Fruit fly (Drosophila melanogaster) whole organism, embryonic: ENCODE measurements around the gene Oatp74D.

Source experiments
- Asciz ChIP-seq: fragments of 200-800 bp; sonication (Bioruptor generic); optimal IDR thresholded peaks from 2 replicates; lab custom pipeline; 2017; ENCODE audit warnings: missing biosample characterization, mild to moderate bottlenecking, missing genetic modification characterization, missing genetic modification reagents
- Atf6 ChIP-seq: fragments of 200-800 bp; sonication (Bioruptor generic); IDR thresholded peaks from 2 replicates; pipeline ENCODE4 v1.3.6; 2022; ENCODE audit warnings: missing biosample characterization, missing genetic modification characterization
- Awh ChIP-seq: fragments of 200-800 bp; sonication (Bioruptor generic); IDR thresholded peaks from 2 replicates; pipeline ENCODE4, ENCODE4 v1.3.6; 2022; ENCODE audit warnings: missing biosample characterization, missing genetic modification characterization
- Blimp-1 ChIP-seq: fragments of 200-800 bp; sonication (Bioruptor generic); optimal IDR thresholded peaks from 3 replicates; lab custom pipeline; 2018; ENCODE audit warnings: missing biosample characterization, missing genetic modification characterization, mild to moderate bottlenecking, moderate library complexity, missing genetic modification reagents
- CG10209 ChIP-seq: fragments of 200-800 bp; sonication (Bioruptor generic); optimal IDR thresholded peaks from 3 replicates; lab custom pipeline; 2017; ENCODE audit warnings: missing biosample characterization, mild to moderate bottlenecking, missing genetic modification characterization, missing genetic modification reagents
- CG12659 ChIP-seq: fragments of 200-800 bp; sonication (Bioruptor generic); optimal IDR thresholded peaks from 3 replicates; lab custom pipeline; 2017; ENCODE audit warnings: mild to moderate bottlenecking, missing biosample characterization, missing genetic modification reagents, missing genetic modification characterization
- CG13123 ChIP-seq: fragments of 200-800 bp; sonication (Bioruptor generic); optimal IDR thresholded peaks from 2 replicates; lab custom pipeline; 2016; ENCODE audit warnings: missing biosample characterization, missing genetic modification characterization
- CG17359 ChIP-seq: fragments of 200-800 bp; sonication (Bioruptor generic); optimal IDR thresholded peaks from 3 replicates; lab custom pipeline; 2018; ENCODE audit warnings: missing biosample characterization, mild to moderate bottlenecking, missing genetic modification characterization, moderate library complexity
- CG2129 ChIP-seq: fragments of 200-800 bp; sonication (Bioruptor generic); IDR thresholded peaks from 2 replicates; pipeline ENCODE4 v1.3.6; 2022; ENCODE audit warnings: missing biosample characterization, missing genetic modification characterization; ENCODE audit not compliant: partially characterized antibody
- CG3847 ChIP-seq: fragments of 200-800 bp; sonication (Bioruptor generic); IDR thresholded peaks from 2 replicates; pipeline ENCODE4 v1.3.6; 2022; ENCODE audit warnings: missing biosample characterization, missing genetic modification characterization
- CG3995 ChIP-seq: fragments of 200-800 bp; sonication (Bioruptor generic); optimal IDR thresholded peaks from 3 replicates; lab custom pipeline; 2016; ENCODE audit warnings: missing biosample characterization, missing genetic modification characterization
- CG42726 ChIP-seq: fragments of 200-800 bp; sonication (Bioruptor generic); IDR thresholded peaks from 2 replicates; pipeline ENCODE4 v1.3.6; 2022; ENCODE audit warnings: missing biosample characterization, missing genetic modification characterization; ENCODE audit not compliant: partially characterized antibody
- CG7271 ChIP-seq: fragments of 200-800 bp; sonication (Bioruptor generic); optimal IDR thresholded peaks from 2 replicates; lab custom pipeline; 2018; ENCODE audit warnings: missing biosample characterization, mild to moderate bottlenecking, missing genetic modification characterization, moderate library complexity
- CG9437 ChIP-seq: fragments of 200-800 bp; sonication (Bioruptor generic); optimal IDR thresholded peaks from 2 replicates; lab custom pipeline; 2018; ENCODE audit warnings: missing biosample characterization, mild to moderate bottlenecking, missing genetic modification characterization
- Gsc ChIP-seq: fragments of 200-800 bp; sonication (Bioruptor generic); IDR thresholded peaks from 2 replicates; pipeline ENCODE4 v1.3.6; 2022; ENCODE audit warnings: missing biosample characterization, missing genetic modification characterization
- Hmr ChIP-seq: fragments of 200-800 bp; sonication (Bioruptor generic); optimal IDR thresholded peaks from 3 replicates; lab custom pipeline; 2017; ENCODE audit warnings: mild to moderate bottlenecking, missing biosample characterization, missing genetic modification reagents, missing genetic modification characterization
- MBD-R2 ChIP-seq: fragments of 200-800 bp; sonication (Bioruptor generic); IDR thresholded peaks from 2 replicates; pipeline ENCODE4 v1.3.6; 2022; ENCODE audit warnings: missing biosample characterization, missing genetic modification characterization
- Myb ChIP-seq: fragments of 200-800 bp; sonication (Bioruptor generic); optimal IDR thresholded peaks from 2 replicates; lab custom pipeline; 2016; ENCODE audit warnings: missing biosample characterization, missing genetic modification characterization
- NK7.1 ChIP-seq: fragments of 200-800 bp; sonication (Bioruptor generic); optimal IDR thresholded peaks from 3 replicates; lab custom pipeline; 2016; ENCODE audit warnings: missing biosample characterization, missing genetic modification characterization
- Nf-YC ChIP-seq: fragments of 200-800 bp; optimal IDR thresholded peaks from 3 replicates; lab custom pipeline; 2019; ENCODE audit warnings: missing biosample characterization, mild to moderate bottlenecking, missing genetic modification characterization, moderate library complexity
- Rfx ChIP-seq: fragments of 200-800 bp; sonication (Bioruptor generic); IDR thresholded peaks from 2 replicates; pipeline ENCODE4 v1.3.6; 2022; ENCODE audit warnings: missing biosample characterization, missing genetic modification characterization
- Trl ChIP-seq, 3 experiments: fragments of >200 bp in 2 of 3; fragments of 200-800 bp in 1 of 3; sonication (Bioruptor generic) in 1 of 3; optimal IDR thresholded peaks; 2 replicates in 1 of 3; 3 replicates in 2 of 3; lab custom pipeline; 2016 to 2017; ENCODE audit warnings: missing biosample characterization in 1 of 3, missing genetic modification characterization in 1 of 3
- Usf ChIP-seq: fragments of 200-800 bp; sonication (Bioruptor generic); optimal IDR thresholded peaks from 2 replicates; lab custom pipeline; 2017; ENCODE audit warnings: missing genotype, missing biosample characterization, missing genetic modification characterization
- br ChIP-seq: fragments of >200 bp; optimal IDR thresholded peaks from 2 replicates; lab custom pipeline; 2017
- crc ChIP-seq: fragments of 200-800 bp; sonication (Bioruptor generic); optimal IDR thresholded peaks from 2 replicates; lab custom pipeline; 2016; ENCODE audit warnings: missing biosample characterization, missing genetic modification characterization
- dan ChIP-seq: fragments of 200-800 bp; sonication (Bioruptor generic); IDR thresholded peaks from 2 replicates; pipeline ENCODE4 v1.3.6; 2022; ENCODE audit warnings: missing biosample characterization, missing genetic modification characterization
- danr ChIP-seq: fragments of 200-800 bp; sonication (Bioruptor generic); IDR thresholded peaks from 2 replicates; pipeline ENCODE4 v1.3.6; 2022; ENCODE audit warnings: missing biosample characterization, missing genetic modification characterization
- dmrt11E ChIP-seq: fragments of 200-800 bp; sonication (Bioruptor generic); optimal IDR thresholded peaks from 3 replicates; lab custom pipeline; 2018; ENCODE audit warnings: missing biosample characterization, mild to moderate bottlenecking, missing genetic modification characterization, moderate library complexity
- esg ChIP-seq: fragments of 200-800 bp; sonication (Bioruptor generic); conservative IDR thresholded peaks from 2 replicates; pipeline ENCODE4 v1.3.6; 2022; ENCODE audit warnings: missing biosample characterization, missing genetic modification characterization
- ewg ChIP-seq: fragments of 200-800 bp; sonication (Bioruptor generic); optimal IDR thresholded peaks from 3 replicates; lab custom pipeline; 2017; ENCODE audit warnings: mild to moderate bottlenecking, missing biosample characterization, missing genetic modification reagents, missing genetic modification characterization
- exex ChIP-seq: fragments of 200-800 bp; sonication (Bioruptor generic); optimal IDR thresholded peaks from 4 replicates; lab custom pipeline; 2018; ENCODE audit warnings: missing biosample characterization, mild to moderate bottlenecking, missing genetic modification characterization, moderate library complexity
- gcm ChIP-seq: fragments of 200-800 bp; sonication (Bioruptor generic); optimal IDR thresholded peaks from 2 replicates; lab custom pipeline; 2019; ENCODE audit warnings: missing biosample characterization, mild to moderate bottlenecking, missing genetic modification characterization, moderate library complexity
- gt ChIP-seq: fragments of 200-800 bp; sonication (Bioruptor generic); IDR thresholded peaks from 2 replicates; pipeline ENCODE4 v1.3.6; 2022; ENCODE audit warnings: missing biosample characterization, missing genetic modification characterization
- hkb ChIP-seq, 2 experiments: fragments of 200-800 bp in 1 of 2; fragments of >200 bp in 1 of 2; sonication (Bioruptor generic) in 1 of 2; IDR thresholded peaks in 1 of 2; optimal IDR thresholded peaks in 1 of 2; 2 replicates each; pipeline versions ENCODE4 v1.3.6 to Lab custom; 2017 to 2022; ENCODE audit warnings: missing biosample characterization in 1 of 2, missing genetic modification characterization in 1 of 2
- lmd ChIP-seq: fragments of 200-800 bp; sonication (Bioruptor generic); IDR thresholded peaks from 2 replicates; pipeline ENCODE4 v1.3.6; 2022; ENCODE audit warnings: missing biosample characterization, missing genetic modification characterization
- nmo ChIP-seq: fragments of 200-800 bp; sonication (Bioruptor generic); optimal IDR thresholded peaks from 2 replicates; lab custom pipeline; 2018; ENCODE audit warnings: missing biosample characterization, mild to moderate bottlenecking, missing genetic modification characterization, moderate library complexity
- pita ChIP-seq: fragments of 200-800 bp; sonication (Bioruptor generic); optimal IDR thresholded peaks from 2 replicates; lab custom pipeline; 2017; ENCODE audit warnings: missing biosample characterization, mild to moderate bottlenecking, missing genetic modification characterization
- prd ChIP-seq, 3 experiments: fragments of >200 bp in 2 of 3; fragments of 200-800 bp in 1 of 3; sonication (Bioruptor generic) in 1 of 3; optimal IDR thresholded peaks in 2 of 3; IDR thresholded peaks in 1 of 3; 2 replicates in 2 of 3; 3 replicates in 1 of 3; pipeline versions ENCODE4 v1.3.6 to Lab custom; 2017 to 2022; ENCODE audit warnings: missing biosample characterization in 1 of 3, missing genetic modification characterization in 1 of 3
- repo ChIP-seq: fragments of 200-800 bp; sonication (Bioruptor generic); optimal IDR thresholded peaks from 2 replicates; lab custom pipeline; 2016; ENCODE audit warnings: missing biosample characterization, missing genetic modification characterization
- salm ChIP-seq: fragments of 200-800 bp; sonication (Bioruptor generic); optimal IDR thresholded peaks from 2 replicates; lab custom pipeline; 2018; ENCODE audit warnings: missing biosample characterization, mild to moderate bottlenecking, missing genetic modification characterization
- scrt ChIP-seq: fragments of 200-800 bp; sonication (Bioruptor generic); optimal IDR thresholded peaks from 2 replicates; lab custom pipeline; 2018; ENCODE audit warnings: missing biosample characterization, mild to moderate bottlenecking, missing genetic modification characterization, moderate library complexity
- slp2 ChIP-seq: fragments of 200-800 bp; sonication (Bioruptor generic); optimal IDR thresholded peaks from 2 replicates; lab custom pipeline; 2016; ENCODE audit warnings: missing biosample characterization, missing genetic modification characterization
- stwl ChIP-seq: fragments of 200-800 bp; sonication (Bioruptor generic); optimal IDR thresholded peaks from 3 replicates; lab custom pipeline; 2018; ENCODE audit warnings: missing biosample characterization, mild to moderate bottlenecking, missing genetic modification characterization, moderate library complexity
- tgo ChIP-seq: fragments of 200-800 bp; sonication (Bioruptor generic); IDR thresholded peaks from 3 replicates; pipeline ENCODE4 v1.3.6; 2022; ENCODE audit warnings: missing biosample characterization, missing genetic modification characterization
- tio ChIP-seq: fragments of 200-800 bp; sonication (Bioruptor generic); optimal IDR thresholded peaks from 2 replicates; lab custom pipeline; 2017; ENCODE audit warnings: missing biosample characterization, missing genetic modification characterization, inconsistent platforms
- toy ChIP-seq: fragments of 200-800 bp; sonication (Bioruptor generic); IDR thresholded peaks from 2 replicates; pipeline ENCODE4 v1.3.6; 2022; ENCODE audit warnings: missing biosample characterization, missing genetic modification characterization
- zen ChIP-seq: fragments of 200-800 bp; sonication (Bioruptor generic); optimal IDR thresholded peaks from 3 replicates; lab custom pipeline; 2018; ENCODE audit warnings: missing biosample characterization, mild to moderate bottlenecking, missing genetic modification characterization, moderate library complexity

The Oatp74D gene

dm6 chr3L:17532898-17533700 is 46.2 kb downstream of the Oatp74D start (continued):
- TF ChIP-seq danr (GFP tag; lab: Robert Waterston, UW) = no peak
- TF ChIP-seq CG10209 (GFP tag; lab: Kevin White, UChicago) = peak; percentile 1
- TF ChIP-seq gcm (GFP tag; lab: Kevin White, UChicago) = no peak
- peak; percentile 14 for TF ChIP-seq Myb
- peak; percentile 73 for TF ChIP-seq scrt (GFP tag; lab: Kevin White, UChicago)
- no peak for TF ChIP-seq CG2129 (GFP tag; lab: Robert Waterston, UW)
- peak; percentile 13 for TF ChIP-seq salm (tag; lab: Kevin White, UChicago)
- TF ChIP-seq tio (GFP tag; lab: Kevin White, UChicago) = peak; percentile 21
- TF ChIP-seq tgo (GFP tag; lab: Robert Waterston, UW) = peak; percentile 26; the same call in 1 of the 3 replicates
- TF ChIP-seq gt = no peak
- TF ChIP-seq ewg (GFP tag; lab: Kevin White, UChicago) = peak; percentile 12
- no peak for TF ChIP-seq prd (optimal IDR thresholded peaks at IDR 0.05; lab: Kevin White, UChicago)
- TF ChIP-seq prd (GFP tag; IDR thresholded peaks at IDR 0.05; lab: Robert Waterston, UW) = peak; percentile 45; the same call in 1 of the 3 replicates
- 0 out of 2 replicates have a peak, but pooled peaks have one; percentile 37 for TF ChIP-seq Atf6 (GFP tag; lab: Robert Waterston, UW)
- TF ChIP-seq Hmr (GFP tag; lab: Kevin White, UChicago) = peak; percentile 79
- peak; percentile 16 for TF ChIP-seq Asciz (GFP tag; lab: Kevin White, UChicago)
- peak; percentile 18; the same call in 1 of the 2 replicates for TF ChIP-seq esg (GFP tag; lab: Robert Waterston, UW)
- no peak for TF ChIP-seq Usf
- TF ChIP-seq Rfx (GFP tag; lab: Robert Waterston, UW) = peak; percentile 56; the same call in 1 of the 2 replicates
- peak; percentile 20; the same call in 1 of the 2 replicates for TF ChIP-seq MBD-R2
- 0 out of 2 replicates have a peak, but pooled peaks have one; percentile 35 for TF ChIP-seq Awh (GFP tag; lab: Robert Waterston, UW)
- TF ChIP-seq nmo = peak; percentile 64
- TF ChIP-seq CG13123 (GFP tag; lab: Kevin White, UChicago) = no peak
- TF ChIP-seq CG12659 = peak; percentile 93
- peak; percentile 52 for TF ChIP-seq stwl (tag; lab: Kevin White, UChicago)
- no peak for TF ChIP-seq br (lab: Kevin White, UChicago)
- peak; percentile 77 for TF ChIP-seq CG3847 (GFP tag; lab: Robert Waterston, UW)
- TF ChIP-seq exex = peak; percentile 76
- TF ChIP-seq crc (GFP tag; lab: Kevin White, UChicago) = no peak
- TF ChIP-seq CG3995 = no peak
- peak; percentile 52 for TF ChIP-seq Blimp-1 (GFP tag; lab: Kevin White, UChicago)
- TF ChIP-seq Trl (optimal IDR thresholded peaks at IDR 0.05; lab: Kevin White, UChicago) = peak in 1 of 2 experiments; percentile 64
- peak; percentile 31 for TF ChIP-seq Trl (GFP tag; optimal IDR thresholded peaks at IDR 0.05; lab: Kevin White, UChicago)
- TF ChIP-seq CG7271 (tag; lab: Kevin White, UChicago) = no peak
- peak; percentile 42; the same call in 1 of the 2 replicates for TF ChIP-seq lmd (GFP tag; lab: Robert Waterston, UW)
- peak; percentile 51 for TF ChIP-seq hkb (optimal IDR thresholded peaks at IDR 0.05; lab: Kevin White, UChicago)
- 0 out of 2 replicates have a peak, but pooled peaks have one; percentile 33 for TF ChIP-seq hkb (GFP tag; IDR thresholded peaks at IDR 0.05; lab: Robert Waterston, UW)
- no peak for TF ChIP-seq repo (GFP tag; lab: Kevin White, UChicago)
- no peak for TF ChIP-seq toy (GFP tag; lab: Robert Waterston, UW)
- no peak for TF ChIP-seq Gsc (GFP tag; lab: Robert Waterston, UW)
- TF ChIP-seq CG17359 (tag; lab: Kevin White, UChicago) = peak; percentile 22
- TF ChIP-seq pita (GFP tag; lab: Kevin White, UChicago) = no peak
- TF ChIP-seq dmrt11E (tag; lab: Kevin White, UChicago) = no peak
- TF ChIP-seq CG42726 (GFP tag; lab: Robert Waterston, UW) = peak; percentile 80
- TF ChIP-seq Nf-YC (tag; lab: Kevin White, UChicago) = peak; percentile 66
- TF ChIP-seq NK7.1 = no peak
- no peak for TF ChIP-seq dan (GFP tag; lab: Robert Waterston, UW)
- no peak for TF ChIP-seq zen (tag; lab: Kevin White, UChicago)
- no peak for TF ChIP-seq slp2 (GFP tag; lab: Kevin White, UChicago)
- no peak for TF ChIP-seq CG9437 (GFP tag; lab: Kevin White, UChicago)
